Fruit fly (Drosophila melanogaster) whole organism: ENCODE measurements around the gene MED11.
A peak's percentile ranks its signal among the peaks of the same experiment; 100 is the strongest.

Source experiments
- CG8478 ChIP-seq: fragments of >200 bp; optimal IDR thresholded peaks from 2 replicates; lab custom pipeline; 2018; ENCODE audit warnings: inconsistent platforms
- Dll ChIP-seq: fragments of >200 bp; optimal IDR thresholded peaks from 2 replicates; lab custom pipeline; 2017
- EcR ChIP-seq, 2 experiments: fragments of >200 bp; optimal IDR thresholded peaks; 2 replicates each; lab custom pipeline; 2017; ENCODE audit warnings: missing biosample characterization in 2 of 2, missing genetic modification characterization in 2 of 2, missing genetic modification reagents in 2 of 2
- pan ChIP-seq: fragments of >200 bp; optimal IDR thresholded peaks from 2 replicates; lab custom pipeline; 2017
- psq ChIP-seq: fragments of >200 bp; optimal IDR thresholded peaks from 2 replicates; lab custom pipeline; 2017
- usp ChIP-seq: fragments of >200 bp; optimal IDR thresholded peaks from 2 replicates; lab custom pipeline; 2017; ENCODE audit warnings: missing biosample characterization, missing genetic modification characterization, mixed read lengths

Gene MED11

dm6 chr3L:18757079-18757815 lies 11.6 kb downstream of the MED11 start:
- no peak for TF ChIP-seq psq (lab: Kevin White, UChicago)

dm6 chr3L:18758894-18759569 lies 13.4 kb downstream of the MED11 start:
- TF ChIP-seq EcR (GFP tag; optimal IDR thresholded peaks at IDR 0.05; lab: Kevin White, UChicago), result no peak
- no peak for TF ChIP-seq usp (GFP tag; lab: Kevin White, UChicago)
- TF ChIP-seq CG8478 (lab: Kevin White, UChicago), result peak; percentile 96
- peak; percentile 82 for TF ChIP-seq Dll (lab: Kevin White, UChicago)
- TF ChIP-seq pan (lab: Kevin White, UChicago), result no peak
- no peak for TF ChIP-seq psq (lab: Kevin White, UChicago)

dm6 chr3L:18760421-18761045 lies 14.9 kb downstream of the MED11 start:
- peak; percentile 7 for TF ChIP-seq Dll (lab: Kevin White, UChicago)
- no peak for TF ChIP-seq pan (lab: Kevin White, UChicago)

dm6 chr3L:18761728-18762127 lies 16.1 kb downstream of the MED11 start:
- TF ChIP-seq psq (lab: Kevin White, UChicago), result no peak
- no peak for TF ChIP-seq Dll (lab: Kevin White, UChicago)
- TF ChIP-seq EcR (GFP tag; optimal IDR thresholded peaks at IDR 0.05; lab: Kevin White, UChicago), result no peak
- TF ChIP-seq pan (lab: Kevin White, UChicago), result no peak
- no peak for TF ChIP-seq usp (GFP tag; lab: Kevin White, UChicago)
- no peak for TF ChIP-seq CG8478 (lab: Kevin White, UChicago)

- TF ChIP-seq pan (lab: Kevin White, UChicago) (no peak), usp (GFP tag; lab: Kevin White, UChicago) (no peak), Dll (lab: Kevin White, UChicago) (no peak), EcR (GFP tag; optimal IDR thresholded peaks at IDR 0.05; lab: Kevin White, UChicago) (no peak), CG8478 (lab: Kevin White, UChicago) (no peak), psq (lab: Kevin White, UChicago) (no peak)
Measured at dm6 chr3L:18763486-18764436, 18.1 kb downstream of the MED11 start.

- TF ChIP-seq pan (lab: Kevin White, UChicago), result no peak
- TF ChIP-seq psq (lab: Kevin White, UChicago), result no peak
- TF ChIP-seq usp (GFP tag; lab: Kevin White, UChicago), result no peak
- peak; percentile 98 for TF ChIP-seq Dll (lab: Kevin White, UChicago)
Measured at dm6 chr3L:18765657-18766592, 20.3 kb downstream of the MED11 start.

dm6 chr3L:18767950-18768781 lies 22.5 kb downstream of the MED11 start:
- TF ChIP-seq pan (lab: Kevin White, UChicago) (no peak), CG8478 (lab: Kevin White, UChicago) (no peak), psq (lab: Kevin White, UChicago) (no peak), Dll (lab: Kevin White, UChicago) (no peak), usp (GFP tag; lab: Kevin White, UChicago) (no peak), EcR (GFP tag; optimal IDR thresholded peaks at IDR 0.05; lab: Kevin White, UChicago) (no peak)

- TF ChIP-seq Dll (lab: Kevin White, UChicago), result no peak
- no peak for TF ChIP-seq psq (lab: Kevin White, UChicago)
- TF ChIP-seq pan (lab: Kevin White, UChicago), result no peak
- no peak for TF ChIP-seq usp (GFP tag; lab: Kevin White, UChicago)
- TF ChIP-seq EcR (GFP tag; optimal IDR thresholded peaks at IDR 0.05; lab: Kevin White, UChicago), result no peak
- TF ChIP-seq CG8478 (lab: Kevin White, UChicago), result no peak
Measured at dm6 chr3L:18768788-18769707, 23.4 kb downstream of the MED11 start.
